Fruit fly (Drosophila melanogaster) whole organism, embryonic: Measurements from ENCODE around the gene kra.
A peak's percentile ranks its signal among the peaks of the same experiment; 100 is the strongest.

ENCODE experiments used
- ATbp ChIP-seq: fragments of 200-800 bp; sonication (Bioruptor generic); optimal IDR thresholded peaks from 2 replicates; lab custom pipeline; 2017; ENCODE audit warnings: missing biosample characterization, mild to moderate bottlenecking, missing genetic modification characterization, missing genetic modification reagents
- Ada2b ChIP-seq: fragments of 200-800 bp; sonication (Bioruptor generic); IDR thresholded peaks from 2 replicates; pipeline ENCODE4 v1.3.6; 2022; ENCODE audit warnings: missing biosample characterization, missing genetic modification characterization
- Asciz ChIP-seq: fragments of 200-800 bp; sonication (Bioruptor generic); optimal IDR thresholded peaks from 2 replicates; lab custom pipeline; 2017; ENCODE audit warnings: missing biosample characterization, mild to moderate bottlenecking, missing genetic modification characterization, missing genetic modification reagents
- Bgb ChIP-seq: fragments of 200-800 bp; sonication (Bioruptor generic); IDR thresholded peaks from 2 replicates; pipeline ENCODE4 v1.3.6; 2022; ENCODE audit warnings: missing biosample characterization, missing genetic modification characterization; ENCODE audit not compliant: partially characterized antibody
- CG11093 ChIP-seq: fragments of 200-800 bp; sonication (Bioruptor generic); IDR thresholded peaks from 3 replicates; pipeline ENCODE4 v1.3.6; 2022; ENCODE audit warnings: missing biosample characterization, missing genetic modification characterization
- CG12391 ChIP-seq: fragments of 200-800 bp; sonication (Bioruptor generic); optimal IDR thresholded peaks from 3 replicates; lab custom pipeline; 2018; ENCODE audit warnings: missing biosample characterization, mild to moderate bottlenecking, missing genetic modification characterization, moderate library complexity
- CG12744 ChIP-seq: fragments of 200-800 bp; sonication (Bioruptor generic); optimal IDR thresholded peaks from 2 replicates; lab custom pipeline; 2016; ENCODE audit warnings: missing biosample characterization, missing genetic modification characterization
- CG14050 ChIP-seq: fragments of 200-800 bp; sonication (Bioruptor generic); IDR thresholded peaks from 3 replicates; pipeline ENCODE4 v1.3.6; 2022; ENCODE audit warnings: missing biosample characterization, missing genetic modification characterization
- CG15514 ChIP-seq: fragments of 200-800 bp; sonication (Bioruptor generic); optimal IDR thresholded peaks from 3 replicates; lab custom pipeline; 2017; ENCODE audit warnings: missing biosample characterization, missing genetic modification characterization, mild to moderate bottlenecking, moderate library complexity, missing genetic modification reagents
- CG1647 ChIP-seq: fragments of 200-800 bp; sonication (Bioruptor generic); optimal IDR thresholded peaks from 3 replicates; lab custom pipeline; 2016; ENCODE audit warnings: missing biosample characterization, missing genetic modification characterization
- CG1792 ChIP-seq: fragments of 200-800 bp; sonication (Bioruptor generic); optimal IDR thresholded peaks from 2 replicates; lab custom pipeline; 2016; ENCODE audit warnings: missing biosample characterization, missing genetic modification characterization
- CG18476 ChIP-seq: fragments of 200-800 bp; sonication (Bioruptor generic); optimal IDR thresholded peaks from 2 replicates; lab custom pipeline; 2016; ENCODE audit warnings: missing biosample characterization, mild to moderate bottlenecking, missing genetic modification characterization
- CG2202 ChIP-seq: fragments of 200-800 bp; sonication (Bioruptor generic); optimal IDR thresholded peaks from 2 replicates; lab custom pipeline; 2018; ENCODE audit warnings: missing biosample characterization, mild to moderate bottlenecking, missing genetic modification characterization
- CG2875 ChIP-seq: fragments of 200-800 bp; sonication (Bioruptor generic); optimal IDR thresholded peaks from 2 replicates; lab custom pipeline; 2017; ENCODE audit warnings: missing biosample characterization, mild to moderate bottlenecking, missing genetic modification characterization, missing genetic modification reagents
- CG30403 ChIP-seq: fragments of 200-800 bp; sonication (Bioruptor generic); optimal IDR thresholded peaks from 3 replicates; lab custom pipeline; 2016; ENCODE audit warnings: missing biosample characterization, missing genetic modification characterization
- CG33213 ChIP-seq: fragments of 200-800 bp; sonication (Bioruptor generic); optimal IDR thresholded peaks from 3 replicates; lab custom pipeline; 2016; ENCODE audit warnings: missing biosample characterization, missing genetic modification characterization
- CG4820 ChIP-seq: fragments of 200-800 bp; sonication (Bioruptor generic); optimal IDR thresholded peaks from 3 replicates; lab custom pipeline; 2016; ENCODE audit warnings: missing biosample characterization, missing genetic modification characterization
- CG5245 ChIP-seq: fragments of 200-800 bp; sonication (Bioruptor generic); optimal IDR thresholded peaks from 3 replicates; lab custom pipeline; 2016; ENCODE audit warnings: missing biosample characterization, missing genetic modification characterization
- CG6813 ChIP-seq: fragments of 200-800 bp; sonication (Bioruptor generic); optimal IDR thresholded peaks from 2 replicates; lab custom pipeline; 2017; ENCODE audit warnings: missing biosample characterization, missing genetic modification characterization, mild to moderate bottlenecking, moderate library complexity, missing genetic modification reagents
- CG6854 ChIP-seq: fragments of 200-800 bp; sonication (Bioruptor generic); optimal IDR thresholded peaks from 3 replicates; lab custom pipeline; 2017; ENCODE audit warnings: missing biosample characterization, mild to moderate bottlenecking, missing genetic modification characterization
- CG7357 ChIP-seq: fragments of 200-800 bp; sonication (Bioruptor generic); IDR thresholded peaks from 3 replicates; pipeline ENCODE4 v1.3.6; 2022; ENCODE audit warnings: missing biosample characterization, missing genetic modification characterization
- CG7987 ChIP-seq: fragments of 200-800 bp; sonication (Bioruptor generic); optimal IDR thresholded peaks from 2 replicates; lab custom pipeline; 2018; ENCODE audit warnings: missing biosample characterization, mild to moderate bottlenecking, missing genetic modification characterization, moderate library complexity
- Dip2 ChIP-seq: fragments of 200-800 bp; sonication (Bioruptor generic); IDR thresholded peaks from 2 replicates; pipeline ENCODE4 v1.3.6; 2022; ENCODE audit warnings: missing biosample characterization, missing genetic modification characterization
- Doc3 ChIP-seq: fragments of 200-800 bp; sonication (Bioruptor generic); IDR thresholded peaks from 3 replicates; pipeline ENCODE4 v1.3.6; 2022; ENCODE audit warnings: missing biosample characterization, missing genetic modification characterization; ENCODE audit not compliant: partially characterized antibody
- Ets65A ChIP-seq: fragments of 200-800 bp; sonication (Bioruptor generic); peaks from one replicate; lab custom pipeline; 2016; ENCODE audit warnings: missing biosample characterization, missing genetic modification characterization
- Hmx ChIP-seq: fragments of 200-800 bp; sonication (Bioruptor generic); optimal IDR thresholded peaks from 2 replicates; lab custom pipeline; 2016; ENCODE audit warnings: missing biosample characterization, missing genetic modification characterization
- Hr51 ChIP-seq, 2 experiments: fragments of 200-800 bp; sonication (Bioruptor generic); optimal IDR thresholded peaks; 2 replicates in 1 of 2; 3 replicates in 1 of 2; lab custom pipeline; 2016 to 2018; ENCODE audit warnings: missing biosample characterization in 2 of 2, missing genetic modification characterization in 2 of 2, mild to moderate bottlenecking in 1 of 2, moderate library complexity in 1 of 2
- Hsf ChIP-seq: fragments of 200-800 bp; sonication (Bioruptor generic); optimal IDR thresholded peaks from 3 replicates; lab custom pipeline; 2016; ENCODE audit warnings: missing biosample characterization, missing genetic modification characterization
- Oli ChIP-seq: fragments of 200-800 bp; sonication (Bioruptor generic); optimal IDR thresholded peaks from 2 replicates; lab custom pipeline; 2018; ENCODE audit warnings: missing biosample characterization, mild to moderate bottlenecking, missing genetic modification characterization, moderate library complexity
- Pdp1 ChIP-seq, 2 experiments: fragments of 200-800 bp; sonication (Bioruptor generic); optimal IDR thresholded peaks; 3 replicates each; lab custom pipeline; 2016; ENCODE audit warnings: missing biosample characterization in 2 of 2, missing genetic modification characterization in 2 of 2, mild to moderate bottlenecking in 1 of 2, moderate library complexity in 1 of 2
- al ChIP-seq: fragments of 200-800 bp; sonication (Bioruptor generic); IDR thresholded peaks from 2 replicates; pipeline ENCODE4 v1.3.6; 2022; ENCODE audit warnings: missing biosample characterization, missing genetic modification characterization
- aop ChIP-seq: fragments of 200-800 bp; sonication (Bioruptor generic); IDR thresholded peaks from 2 replicates; pipeline ENCODE4 v1.3.6; 2022; ENCODE audit warnings: missing biosample characterization, missing genetic modification characterization
- cad ChIP-seq: fragments of >200 bp; optimal IDR thresholded peaks from 2 replicates; lab custom pipeline; 2017; ENCODE audit warnings: missing biosample characterization, missing genetic modification characterization
- cg ChIP-seq: fragments of 200-800 bp; sonication (Bioruptor generic); optimal IDR thresholded peaks from 3 replicates; lab custom pipeline; 2019; ENCODE audit warnings: missing biosample characterization, mild to moderate bottlenecking, missing genetic modification characterization, moderate library complexity
- corto ChIP-seq: fragments of 200-800 bp; sonication (Bioruptor generic); optimal IDR thresholded peaks from 2 replicates; lab custom pipeline; 2016; ENCODE audit warnings: missing biosample characterization, mild to moderate bottlenecking, missing genetic modification characterization, moderate library complexity
- hb ChIP-seq: fragments of 200-800 bp; sonication (Bioruptor generic); IDR thresholded peaks from 3 replicates; pipeline ENCODE4 v1.3.6; 2022; ENCODE audit warnings: missing biosample characterization, missing genetic modification characterization; ENCODE audit not compliant: partially characterized antibody
- ken ChIP-seq: fragments of 200-800 bp; sonication (Bioruptor generic); IDR thresholded peaks from 3 replicates; pipeline ENCODE4 v1.3.6; 2022; ENCODE audit warnings: missing biosample characterization, missing genetic modification characterization
- kni ChIP-seq: fragments of 200-800 bp; sonication (Bioruptor generic); optimal IDR thresholded peaks from 3 replicates; lab custom pipeline; 2017; ENCODE audit warnings: mild to moderate bottlenecking, missing biosample characterization, missing genetic modification reagents, missing genetic modification characterization
- lilli ChIP-seq: fragments of 200-800 bp; sonication (Bioruptor generic); optimal IDR thresholded peaks from 3 replicates; lab custom pipeline; 2016; ENCODE audit warnings: missing biosample characterization, missing genetic modification characterization
- lmd ChIP-seq: fragments of 200-800 bp; sonication (Bioruptor generic); IDR thresholded peaks from 2 replicates; pipeline ENCODE4 v1.3.6; 2022; ENCODE audit warnings: missing biosample characterization, missing genetic modification characterization
- mam ChIP-seq: fragments of 200-800 bp; sonication (Bioruptor generic); optimal IDR thresholded peaks from 3 replicates; lab custom pipeline; 2016; ENCODE audit warnings: missing biosample characterization, missing genetic modification characterization
- psq ChIP-seq: fragments of 200-800 bp; sonication (Bioruptor generic); optimal IDR thresholded peaks from 2 replicates; lab custom pipeline; 2017; ENCODE audit warnings: missing biosample characterization, missing genetic modification characterization
- pum ChIP-seq: fragments of 200-800 bp; sonication (Bioruptor generic); optimal IDR thresholded peaks from 2 replicates; lab custom pipeline; 2016; ENCODE audit warnings: missing biosample characterization, missing genetic modification characterization
- sens ChIP-seq: fragments of 200-800 bp; sonication (Bioruptor generic); peaks from one replicate; lab custom pipeline; 2016; ENCODE audit warnings: missing biosample characterization, missing genetic modification characterization
- seq ChIP-seq: fragments of 200-800 bp; sonication (Bioruptor generic); IDR thresholded peaks from 2 replicates; pipeline ENCODE4 v1.3.6; 2022; ENCODE audit warnings: missing biosample characterization, missing genetic modification characterization
- tgo ChIP-seq: fragments of 200-800 bp; sonication (Bioruptor generic); IDR thresholded peaks from 3 replicates; pipeline ENCODE4 v1.3.6; 2022; ENCODE audit warnings: missing biosample characterization, missing genetic modification characterization
- trh ChIP-seq: fragments of 200-800 bp; sonication (Bioruptor generic); optimal IDR thresholded peaks from 2 replicates; lab custom pipeline; 2016; ENCODE audit warnings: missing biosample characterization, missing genetic modification characterization
- tx ChIP-seq: fragments of 200-800 bp; sonication (Bioruptor generic); optimal IDR thresholded peaks from 2 replicates; lab custom pipeline; 2016; ENCODE audit warnings: missing biosample characterization, missing genetic modification characterization
- usp ChIP-seq: fragments of >200 bp; optimal IDR thresholded peaks from 2 replicates; lab custom pipeline; 2017; ENCODE audit warnings: missing biosample characterization, missing genetic modification characterization
- vnd ChIP-seq: fragments of 200-800 bp; sonication (Bioruptor generic); IDR thresholded peaks from 3 replicates; pipeline ENCODE4 v1.3.6; 2022; ENCODE audit warnings: missing biosample characterization, missing genetic modification characterization; ENCODE audit not compliant: partially characterized antibody
- wor ChIP-seq: fragments of 200-800 bp; sonication (Bioruptor generic); IDR thresholded peaks from 2 replicates; pipeline ENCODE4 v1.3.6; 2022; ENCODE audit warnings: missing biosample characterization, missing genetic modification characterization

Gene kra

dm6 chr3R:5568590-5568989 lies 32.3 kb downstream of the kra start, which contains the start of the genes CG2931 and Rheb (continued):
- TF ChIP-seq cad (GFP tag; lab: Kevin White, UChicago) (no peak), ken (GFP tag; lab: Robert Waterston, UW) (peak; percentile 66), CG15514 (GFP tag; lab: Kevin White, UChicago) (peak; percentile 81), vnd (GFP tag; lab: Robert Waterston, UW) (peak; percentile 74), Pdp1 (GFP tag; optimal IDR thresholded peaks at IDR 0.05; lab: Kevin White, UChicago) (peak; percentile 44 to 67), Ada2b (GFP tag; lab: Robert Waterston, UW) (peak; percentile 74), Bgb (GFP tag; lab: Robert Waterston, UW) (peak; percentile 74), CG6854 (GFP tag; lab: Kevin White, UChicago) (no peak), Hsf (GFP tag; lab: Kevin White, UChicago) (peak; percentile 65), sens (peak; percentile 93), CG2202 (tag; lab: Kevin White, UChicago) (no peak), CG7357 (peak; percentile 74), Dip2 (GFP tag; lab: Robert Waterston, UW) (no peak), al (GFP tag; lab: Robert Waterston, UW) (peak; percentile 45; the same call in 1 of the 2 replicates), cg (peak; percentile 2), tx (GFP tag; lab: Kevin White, UChicago) (peak; percentile 32), trh (GFP tag; lab: Kevin White, UChicago) (peak; percentile 1), CG2875 (GFP tag; lab: Kevin White, UChicago) (peak; percentile 0), Asciz (GFP tag; lab: Kevin White, UChicago) (no peak), Ets65A (GFP tag; lab: Kevin White, UChicago) (peak; percentile 94), tgo (GFP tag; lab: Robert Waterston, UW) (peak; percentile 67), CG33213 (GFP tag; lab: Kevin White, UChicago) (peak; percentile 60), CG12744 (GFP tag; lab: Kevin White, UChicago) (peak; percentile 42), CG6813 (GFP tag; lab: Kevin White, UChicago) (no peak), Doc3 (peak; percentile 79), wor (GFP tag; lab: Robert Waterston, UW) (no peak), CG1647 (peak; percentile 63), corto (GFP tag; lab: Kevin White, UChicago) (peak; percentile 41), seq (GFP tag; lab: Robert Waterston, UW) (0 out of 2 replicates have a peak, but pooled peaks have one; percentile 47), CG5245 (peak; percentile 23), CG14050 (GFP tag; lab: Robert Waterston, UW) (no peak), aop (no peak), psq (peak; percentile 14), CG11093 (GFP tag; lab: Robert Waterston, UW) (no peak), usp (GFP tag; lab: Kevin White, UChicago) (no peak), Hmx (GFP tag; lab: Kevin White, UChicago) (peak; percentile 48), Hr51 (GFP tag; optimal IDR thresholded peaks at IDR 0.05; lab: Kevin White, UChicago) (peak; percentile 53 to 63), ATbp (GFP tag; lab: Kevin White, UChicago) (no peak), CG12391 (peak; percentile 81), CG18476 (GFP tag; lab: Kevin White, UChicago) (peak; percentile 43), hb (GFP tag; lab: Robert Waterston, UW) (peak; percentile 59; the same call in 2 of the 3 replicates), pum (GFP tag; lab: Kevin White, UChicago) (peak; percentile 53), CG4820 (GFP tag; lab: Kevin White, UChicago) (peak; percentile 61), lilli (GFP tag; lab: Kevin White, UChicago) (peak; percentile 87), lmd (GFP tag; lab: Robert Waterston, UW) (peak; percentile 63), kni (GFP tag; lab: Kevin White, UChicago) (no peak), mam (GFP tag; lab: Kevin White, UChicago) (peak; percentile 55), CG1792 (no peak), CG30403 (GFP tag; lab: Kevin White, UChicago) (peak; percentile 84), Oli (peak; percentile 19), CG7987 (GFP tag; lab: Kevin White, UChicago) (peak; percentile 16)
